Fruit fly (Drosophila melanogaster): ENCODE measurements around the gene GluRIIC.
A peak's percentile ranks its signal among the peaks of the same experiment; 100 is the strongest.

Gene GluRIIC

dm6 chr2L:886743-887142, 27.1 kb upstream of the GluRIIC start (continued):
- TF ChIP-seq Poxn (GFP tag; IDR thresholded peaks at IDR 0.05) (no peak), CG5953 (GFP tag; IDR thresholded peaks at IDR 0.05) (no peak), CG12391 (tag; optimal IDR thresholded peaks at IDR 0.05) (peak; percentile 14), bsh (GFP tag; optimal IDR thresholded peaks at IDR 0.05) (peak in 1 of 2 experiments; percentile 17)

DNA sequence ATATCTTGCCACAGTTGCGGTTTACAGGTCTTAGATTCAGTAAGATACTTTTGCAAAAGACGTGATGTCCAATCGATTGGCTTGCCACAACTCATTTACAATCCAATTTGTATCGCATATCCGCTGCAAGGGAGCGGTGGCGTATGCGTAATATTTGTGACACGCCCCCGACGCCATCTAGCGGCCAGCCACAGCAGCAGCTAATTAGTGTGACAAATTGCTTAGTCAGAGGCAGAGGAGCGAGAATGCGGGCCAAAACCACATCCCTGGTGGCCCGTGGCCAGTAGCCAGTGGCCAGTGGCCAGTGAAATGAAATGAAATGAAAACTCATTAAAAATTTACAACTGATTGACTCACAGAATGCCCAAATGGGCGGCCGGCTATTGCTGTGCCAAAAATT, 26.1 kb upstream of the GluRIIC start:
- TF ChIP-seq CG3281 (GFP tag; optimal IDR thresholded peaks at IDR 0.05) (no peak), pan (optimal IDR thresholded peaks at IDR 0.05) (no peak), pan (GFP tag; optimal IDR thresholded peaks at IDR 0.05 in 1 of 2, IDR thresholded peaks at IDR 0.05 in 1 of 2) (no peak), CG7357 (GFP tag; IDR thresholded peaks at IDR 0.05) (0 out of 3 replicates have a peak, but pooled peaks have one; percentile 22), CTCF (GFP tag; optimal IDR thresholded peaks at IDR 0.05) (peak; percentile 44)

- TF ChIP-seq cad (GFP tag; optimal IDR thresholded peaks at IDR 0.05), result no peak
- no peak for TF ChIP-seq ase (GFP tag; IDR thresholded peaks at IDR 0.05)
- TF ChIP-seq Nf-YC (tag; optimal IDR thresholded peaks at IDR 0.05), result no peak
- peak; percentile 36 for TF ChIP-seq CG9609 (GFP tag; optimal IDR thresholded peaks at IDR 0.05)
- TF ChIP-seq CG7786 (GFP tag; optimal IDR thresholded peaks at IDR 0.05), result peak; percentile 54
- TF ChIP-seq Mad (GFP tag; optimal IDR thresholded peaks at IDR 0.05), result no peak
- no peak for TF ChIP-seq gce (GFP tag; IDR thresholded peaks at IDR 0.05)
- TF ChIP-seq sisA (GFP tag; IDR thresholded peaks at IDR 0.05), result peak; percentile 57
- TF ChIP-seq ttk (GFP tag; IDR thresholded peaks at IDR 0.05), result peak; percentile 40; the same call in 1 of the 2 replicates
- no peak for TF ChIP-seq CG15479 (GFP tag; optimal IDR thresholded peaks at IDR 0.05)
- TF ChIP-seq CG2199 (GFP tag; IDR thresholded peaks at IDR 0.05), result no peak
- TF ChIP-seq E2f1 (GFP tag; IDR thresholded peaks at IDR 0.05), result peak; percentile 38; the same call in 1 of the 2 replicates
- TF ChIP-seq CG7839 (tag; optimal IDR thresholded peaks at IDR 0.05), result peak; percentile 16
- TF ChIP-seq hb (GFP tag; IDR thresholded peaks at IDR 0.05; ENCODE audit: partially characterized antibody), result no peak
- TF ChIP-seq pb (GFP tag; optimal IDR thresholded peaks at IDR 0.05), result no peak
- peak; percentile 41 for TF ChIP-seq CG12391 (tag; optimal IDR thresholded peaks at IDR 0.05)
- no peak for TF ChIP-seq corto (GFP tag; optimal IDR thresholded peaks at IDR 0.05)
- TF ChIP-seq Side (GFP tag; optimal IDR thresholded peaks at IDR 0.05), result no peak
- no peak for TF ChIP-seq Mes4 (GFP tag; optimal IDR thresholded peaks at IDR 0.05)
- TF ChIP-seq danr (GFP tag; IDR thresholded peaks at IDR 0.05), result no peak
- TF ChIP-seq Hsf (GFP tag; optimal IDR thresholded peaks at IDR 0.05), result peak; percentile 25
- 0 out of 2 replicates have a peak, but pooled peaks have one; percentile 19 for TF ChIP-seq ssp (GFP tag; IDR thresholded peaks at IDR 0.05)
- 0 out of 2 replicates have a peak, but pooled peaks have one; percentile 18 for TF ChIP-seq sens-2 (GFP tag; IDR thresholded peaks at IDR 0.05)
- TF ChIP-seq Xbp1 (GFP tag; optimal IDR thresholded peaks at IDR 0.05), result peak; percentile 39
- peak; percentile 45; the same call in 1 of the 2 replicates for TF ChIP-seq CG10366 (GFP tag; IDR thresholded peaks at IDR 0.05)
- peak; percentile 7 for TF ChIP-seq CG30403 (GFP tag; optimal IDR thresholded peaks at IDR 0.05)
- 0 out of 2 replicates have a peak, but pooled peaks have one; percentile 29 for TF ChIP-seq CG32532 (GFP tag; IDR thresholded peaks at IDR 0.05)
- TF ChIP-seq CG7357 (GFP tag; IDR thresholded peaks at IDR 0.05), result 0 out of 3 replicates have a peak, but pooled peaks have one; percentile 6
- no peak for TF ChIP-seq lilli (GFP tag; optimal IDR thresholded peaks at IDR 0.05)
- TF ChIP-seq CG1602 (GFP tag; optimal IDR thresholded peaks at IDR 0.05), result no peak
- TF ChIP-seq dmrt99B (tag; optimal IDR thresholded peaks at IDR 0.05), result peak; percentile 39
- peak; percentile 21 for TF ChIP-seq CG1529 (GFP tag; optimal IDR thresholded peaks at IDR 0.05)
- TF ChIP-seq CG9727 (GFP tag; optimal IDR thresholded peaks at IDR 0.05), result no peak
- no peak for TF ChIP-seq CG10565 (GFP tag; optimal IDR thresholded peaks at IDR 0.05)
- TF ChIP-seq prd (optimal IDR thresholded peaks at IDR 0.05), result no peak
- TF ChIP-seq prd (GFP tag; IDR thresholded peaks at IDR 0.05), result peak; percentile 71
- peak; percentile 26 for TF ChIP-seq CoRest (tag; optimal IDR thresholded peaks at IDR 0.05)
- no peak for TF ChIP-seq CG6813 (GFP tag; optimal IDR thresholded peaks at IDR 0.05)
- TF ChIP-seq Camta (GFP tag; optimal IDR thresholded peaks at IDR 0.05), result no peak
- no peak for TF ChIP-seq sim (GFP tag; IDR thresholded peaks at IDR 0.05)
- no peak for TF ChIP-seq CG16863 (GFP tag; optimal IDR thresholded peaks at IDR 0.05)
- TF ChIP-seq esg (GFP tag; conservative IDR thresholded peaks at IDR 0.05), result peak; percentile 60; the same call in 1 of the 2 replicates
Observed at dm6 chr2L:889799-890198, 24.1 kb upstream of the GluRIIC start.
